Fruit fly (Drosophila melanogaster) whole organism, adult: Measurements from ENCODE around the gene CG44838.

Experiments used
- CG11617 ChIP-seq: fragments of 200-800 bp; sonication (Bioruptor generic); optimal IDR thresholded peaks from 2 replicates; lab custom pipeline; 2017; ENCODE audit warnings: mild to moderate bottlenecking, missing biosample characterization, missing genetic modification reagents, missing genetic modification characterization
- CG12768 ChIP-seq: fragments of 200-800 bp; sonication (Bioruptor generic); optimal IDR thresholded peaks from 2 replicates; lab custom pipeline; 2017; ENCODE audit warnings: missing biosample characterization, missing genetic modification characterization, mild to moderate bottlenecking, moderate library complexity, missing genetic modification reagents
- CG33017 ChIP-seq: fragments of 200-800 bp; sonication (Bioruptor generic); optimal IDR thresholded peaks from 2 replicates; lab custom pipeline; 2018; ENCODE audit warnings: missing biosample characterization, mild to moderate bottlenecking, missing genetic modification characterization, moderate library complexity
- CG5204 ChIP-seq: fragments of 200-800 bp; sonication (Bioruptor generic); optimal IDR thresholded peaks from 2 replicates; lab custom pipeline; 2016; ENCODE audit warnings: missing biosample characterization, missing genetic modification characterization
- CG7101 ChIP-seq: fragments of 200-800 bp; sonication (Bioruptor generic); optimal IDR thresholded peaks from 2 replicates; lab custom pipeline; 2018; ENCODE audit warnings: missing biosample characterization, mild to moderate bottlenecking, missing genetic modification characterization, moderate library complexity
- cic ChIP-seq: fragments of 200-800 bp; sonication (Bioruptor generic); optimal IDR thresholded peaks from 2 replicates; lab custom pipeline; 2017; ENCODE audit warnings: missing biosample characterization, mild to moderate bottlenecking, missing genetic modification characterization, moderate library complexity
- toe ChIP-seq: fragments of 200-800 bp; sonication (Bioruptor generic); optimal IDR thresholded peaks from 2 replicates; lab custom pipeline; 2016; ENCODE audit warnings: missing biosample characterization, missing genetic modification characterization

dm6 chr3L:9501298-9501697 is 40.4 kb downstream of the CG44838 start:
- TF ChIP-seq cic (no peak), CG11617 (no peak), CG12768 (GFP tag; lab: Kevin White, UChicago) (no peak), CG5204 (GFP tag; lab: Kevin White, UChicago) (no peak), CG33017 (tag; lab: Kevin White, UChicago) (no peak), CG7101 (tag; lab: Kevin White, UChicago) (no peak), toe (GFP tag; lab: Kevin White, UChicago) (no peak)
